Worm (Caenorhabditis elegans) whole organism, mixed stage, embryonic: ENCODE data around the gene ctsa-3.2.

Experiments used
- bed-3 ChIP-seq: fragments of 200-800 bp; sonication (Bioruptor generic); optimal IDR thresholded peaks from 3 replicates; lab custom pipeline; 2018; ENCODE audit warnings: mild to moderate bottlenecking, missing genetic modification characterization, moderate library complexity, missing compliant biosample characterization
- blmp-1 ChIP-seq: fragments of 150-350 bp; optimal IDR thresholded peaks from 2 replicates; lab custom pipeline; 2014; ENCODE audit warnings: missing biosample characterization, missing genetic modification characterization
- ceh-39 ChIP-seq: fragments of 150-350 bp; optimal IDR thresholded peaks from 2 replicates; lab custom pipeline; 2014; ENCODE audit warnings: missing biosample characterization, missing genetic modification characterization
- ceh-43 ChIP-seq: fragments of 200-800 bp; sonication (Bioruptor generic); optimal IDR thresholded peaks from 2 replicates; lab custom pipeline; 2018; ENCODE audit warnings: mild to moderate bottlenecking, missing genetic modification characterization, moderate library complexity, missing compliant biosample characterization
- ceh-83 ChIP-seq: fragments of 200-800 bp; sonication (Bioruptor generic); optimal IDR thresholded peaks from 2 replicates; lab custom pipeline; 2018; ENCODE audit warnings: mild to moderate bottlenecking, missing genetic modification characterization, missing compliant biosample characterization
- ces-1 ChIP-seq: fragments of 150-350 bp; optimal IDR thresholded peaks from 2 replicates; lab custom pipeline; 2014; ENCODE audit warnings: missing biosample characterization, missing genetic modification reagents, missing genetic modification characterization
- drap-1 ChIP-seq: fragments of 200-800 bp; sonication (Bioruptor generic); optimal IDR thresholded peaks from 3 replicates; lab custom pipeline; 2018; ENCODE audit warnings: mild to moderate bottlenecking, missing genetic modification characterization, missing compliant biosample characterization
- elt-1 ChIP-seq: sonication (generic microtip); optimal IDR thresholded peaks from 2 replicates; lab custom pipeline; 2017; ENCODE audit warnings: missing genetic modification characterization, mild to moderate bottlenecking, missing compliant biosample characterization, antibody characterized with exemption, moderate library complexity, borderline replicate concordance; ENCODE audit not compliant: insufficient read depth
- elt-3 ChIP-seq: fragments of 150-350 bp; optimal IDR thresholded peaks from 2 replicates; lab custom pipeline; 2014; ENCODE audit warnings: missing biosample characterization, missing genetic modification characterization
- flh-1 ChIP-seq: fragments of 200-800 bp; sonication (Bioruptor generic); optimal IDR thresholded peaks from 2 replicates; lab custom pipeline; 2018; ENCODE audit warnings: mild to moderate bottlenecking, missing genetic modification characterization, moderate library complexity, missing compliant biosample characterization
- ham-2 ChIP-seq: fragments of 200-800 bp; sonication (Bioruptor generic); optimal IDR thresholded peaks from 2 replicates; lab custom pipeline; 2018; ENCODE audit warnings: mild to moderate bottlenecking, missing genetic modification characterization, missing compliant biosample characterization
- hlh-1 ChIP-seq: fragments of 150-350 bp; optimal IDR thresholded peaks from 2 replicates; lab custom pipeline; 2014; ENCODE audit warnings: missing biosample characterization, missing genetic modification reagents, missing genetic modification characterization
- lin-13 ChIP-seq: fragments of 150-350 bp; optimal IDR thresholded peaks from 2 replicates; lab custom pipeline; 2014; ENCODE audit warnings: missing biosample characterization, missing genetic modification characterization
- lin-32 ChIP-seq: fragments of 200-800 bp; sonication (Bioruptor generic); optimal IDR thresholded peaks from 2 replicates; lab custom pipeline; 2018; ENCODE audit warnings: mild to moderate bottlenecking, missing genetic modification characterization, missing compliant biosample characterization
- lsy-2 ChIP-seq: fragments of 150-350 bp; optimal IDR thresholded peaks from 2 replicates; lab custom pipeline; 2014; ENCODE audit warnings: missing biosample characterization, missing genetic modification characterization
- mab-5 ChIP-seq: fragments of 150-350 bp; optimal IDR thresholded peaks from 2 replicates; lab custom pipeline; 2014; ENCODE audit warnings: missing biosample characterization, missing genetic modification characterization
- mep-1 ChIP-seq: fragments of 150-350 bp; optimal IDR thresholded peaks from 2 replicates; lab custom pipeline; 2017; ENCODE audit warnings: missing biosample characterization, missing genetic modification reagents, missing genetic modification characterization, inconsistent platforms
- mls-2 ChIP-seq: sonication (generic microtip); optimal IDR thresholded peaks from 2 replicates; lab custom pipeline; 2016; ENCODE audit warnings: mild to moderate bottlenecking, missing genetic modification characterization, moderate library complexity, missing compliant biosample characterization
- nhr-12 ChIP-seq: fragments of 150-350 bp; optimal IDR thresholded peaks from 2 replicates; lab custom pipeline; 2014; ENCODE audit warnings: missing biosample characterization, missing genetic modification characterization
- nhr-2 ChIP-seq: fragments of 150-350 bp; optimal IDR thresholded peaks from 2 replicates; lab custom pipeline; 2014; ENCODE audit warnings: missing biosample characterization, missing genetic modification characterization
- nhr-28 ChIP-seq: fragments of 150-350 bp; optimal IDR thresholded peaks from 2 replicates; lab custom pipeline; 2014; ENCODE audit warnings: missing biosample characterization, missing genetic modification characterization
- nhr-76 ChIP-seq: sonication (generic microtip); optimal IDR thresholded peaks from 2 replicates; lab custom pipeline; 2017; ENCODE audit warnings: missing biosample characterization, missing genetic modification characterization
- pha-4 ChIP-seq: fragments of 150-350 bp; optimal IDR thresholded peaks from 2 replicates; lab custom pipeline; 2018; ENCODE audit warnings: missing biosample characterization, missing genetic modification reagents, missing genetic modification characterization
- sem-2 ChIP-seq: fragments of 200-800 bp; sonication (Bioruptor generic); optimal IDR thresholded peaks from 2 replicates; lab custom pipeline; 2018; ENCODE audit warnings: mild to moderate bottlenecking, missing genetic modification characterization, missing compliant biosample characterization
- snpc-4 ChIP-seq: fragments of 150-350 bp; optimal IDR thresholded peaks from 2 replicates; lab custom pipeline; 2014; ENCODE audit warnings: missing biosample characterization, missing genetic modification characterization
- sptf-1 ChIP-seq: sonication (generic microtip); optimal IDR thresholded peaks from 2 replicates; lab custom pipeline; 2017; ENCODE audit warnings: mild to moderate bottlenecking, missing genetic modification characterization, moderate library complexity, missing compliant biosample characterization
- tbx-8 ChIP-seq: fragments of 200-800 bp; sonication (Bioruptor generic); optimal IDR thresholded peaks from 2 replicates; lab custom pipeline; 2018; ENCODE audit warnings: mild to moderate bottlenecking, missing genetic modification characterization, moderate library complexity, missing compliant biosample characterization
- unc-120 ChIP-seq: sonication (generic microtip); optimal IDR thresholded peaks from 2 replicates; lab custom pipeline; 2017; ENCODE audit warnings: missing genetic modification characterization, missing compliant biosample characterization; ENCODE audit not compliant: poor library complexity, severe bottlenecking
- unc-62 ChIP-seq: fragments of 150-350 bp; optimal IDR thresholded peaks from 2 replicates; lab custom pipeline; 2014; ENCODE audit warnings: missing biosample characterization, missing genetic modification reagents, missing genetic modification characterization
- zip-8 ChIP-seq: fragments of 150-350 bp; optimal IDR thresholded peaks from 2 replicates; lab custom pipeline; 2014; ENCODE audit warnings: missing biosample characterization, missing genetic modification characterization
- ztf-11 ChIP-seq: fragments of 150-350 bp; optimal IDR thresholded peaks from 2 replicates; lab custom pipeline; 2014; ENCODE audit warnings: missing biosample characterization, missing genetic modification characterization

ctsa-3.2 gene

ce11 chrII:9891031-9891689 is 16.2 kb downstream of the ctsa-3.2 start, which contains the start of gene vgln-1:
vgln-1 (minus strand) TSS chrII:9891081.
- peak; percentile 20 for TF ChIP-seq pha-4 (tag; lab: Kevin White, UChicago)
- TF ChIP-seq flh-1 = no peak
- TF ChIP-seq sptf-1 (tag; lab: Kevin White, UChicago) = peak; percentile 7
- no peak for TF ChIP-seq ceh-43 (GFP tag; lab: Kevin White, UChicago)
- TF ChIP-seq blmp-1 (tag; lab: Kevin White, UChicago) = no peak

ce11 chrII:9891823-9892222 is 16.8 kb downstream of the ctsa-3.2 start:
- TF ChIP-seq unc-62 (GFP tag; lab: Kevin White, UChicago) = peak; percentile 42
- TF ChIP-seq ham-2 (GFP tag; lab: Kevin White, UChicago) = peak; percentile 76
- peak; percentile 4 for TF ChIP-seq nhr-2 (tag; lab: Kevin White, UChicago)
- peak; percentile 96 for TF ChIP-seq elt-1 (tag; lab: Kevin White, UChicago)
- TF ChIP-seq flh-1 = no peak

- TF ChIP-seq bed-3 (GFP tag; lab: Kevin White, UChicago) (no peak), mep-1 (tag; lab: Kevin White, UChicago) (peak; percentile 36), mab-5 (tag; lab: Kevin White, UChicago) (no peak), ceh-83 (GFP tag; lab: Kevin White, UChicago) (no peak), tbx-8 (GFP tag; lab: Kevin White, UChicago) (no peak), ham-2 (GFP tag; lab: Kevin White, UChicago) (no peak), hlh-1 (tag; lab: Kevin White, UChicago) (peak; percentile 59), ztf-11 (tag; lab: Kevin White, UChicago) (no peak), snpc-4 (tag; lab: Kevin White, UChicago) (no peak), mls-2 (tag; lab: Kevin White, UChicago) (no peak), lsy-2 (tag; lab: Kevin White, UChicago) (peak; percentile 95), lin-13 (peak; percentile 11), drap-1 (GFP tag; lab: Kevin White, UChicago) (no peak)
- TF ChIP-seq, all 35 proteins: peak for 4
These were observed 17.4 kb downstream of the ctsa-3.2 start, which contains the start of gene C08H9.16 for ce11 chrII:9892409-9892808. C08H9.16 (plus strand) TSS chrII:9892778.

ce11 chrII:9894435-9894834 is 19.5 kb downstream of the ctsa-3.2 start, which contains the start of gene F26C11.1:
F26C11.1 (plus strand) TSS chrII:9894735.
- TF ChIP-seq nhr-76 (no peak), flh-1 (no peak), nhr-28 (tag; lab: Kevin White, UChicago) (no peak), elt-3 (no peak), ceh-39 (no peak), sptf-1 (tag; lab: Kevin White, UChicago) (no peak), zip-8 (tag; lab: Kevin White, UChicago) (no peak), drap-1 (GFP tag; lab: Kevin White, UChicago) (no peak), mls-2 (tag; lab: Kevin White, UChicago) (no peak), ztf-11 (tag; lab: Kevin White, UChicago) (no peak), unc-120 (no peak), snpc-4 (tag; lab: Kevin White, UChicago) (no peak), blmp-1 (tag; lab: Kevin White, UChicago) (no peak), mab-5 (tag; lab: Kevin White, UChicago) (no peak), nhr-12 (tag; lab: Kevin White, UChicago) (no peak)

ce11 chrII:9895173-9895572 is 20.2 kb downstream of the ctsa-3.2 start:
- no peak for TF ChIP-seq sptf-1 (tag; lab: Kevin White, UChicago)
- TF ChIP-seq mls-2 (tag; lab: Kevin White, UChicago) = no peak
- no peak for TF ChIP-seq ces-1 (GFP tag; lab: Kevin White, UChicago)
- no peak for TF ChIP-seq nhr-12 (tag; lab: Kevin White, UChicago)
- TF ChIP-seq lin-13 = no peak

ce11 chrII:9898744-9899143 is 23.8 kb downstream of the ctsa-3.2 start:
- TF ChIP-seq blmp-1 (tag; lab: Kevin White, UChicago) = no peak
- no peak for TF ChIP-seq lin-32
- TF ChIP-seq sem-2 = no peak
- no peak for TF ChIP-seq mls-2 (tag; lab: Kevin White, UChicago)
- TF ChIP-seq drap-1 (GFP tag; lab: Kevin White, UChicago) = no peak
- TF ChIP-seq lin-13 = no peak
- no peak for TF ChIP-seq hlh-1 (tag; lab: Kevin White, UChicago)
- TF ChIP-seq snpc-4 (tag; lab: Kevin White, UChicago) = no peak
- TF ChIP-seq elt-3 = no peak
- TF ChIP-seq nhr-76 = no peak
